Worm (Caenorhabditis elegans) whole organism, late embryonic: Measurements from ENCODE around the gene C07A12.18.

ENCODE experiments used
- Y22D7AL.16 ChIP-seq: sonication (generic microtip); optimal IDR thresholded peaks from 2 replicates; lab custom pipeline; 2016; ENCODE audit warnings: missing genetic modification characterization, missing compliant biosample characterization
- ama-1 ChIP-seq: fragments of 150-350 bp; optimal IDR thresholded peaks from 2 replicates; lab custom pipeline; 2014
- ceh-22 ChIP-seq: sonication (generic microtip); optimal IDR thresholded peaks from 2 replicates; lab custom pipeline; 2017; ENCODE audit warnings: missing biosample characterization, missing genetic modification characterization
- ceh-34 ChIP-seq: sonication (generic microtip); optimal IDR thresholded peaks from 2 replicates; lab custom pipeline; 2016; ENCODE audit warnings: mild to moderate bottlenecking, missing genetic modification characterization, missing compliant biosample characterization
- nhr-11 ChIP-seq: fragments of 150-350 bp; optimal IDR thresholded peaks from 2 replicates; lab custom pipeline; 2014; ENCODE audit warnings: missing biosample characterization, missing genetic modification characterization
- npax-4 ChIP-seq: sonication (generic microtip); optimal IDR thresholded peaks from 2 replicates; lab custom pipeline; 2016; ENCODE audit warnings: missing genetic modification characterization, missing compliant biosample characterization
- pha-4 ChIP-seq: fragments of 150-350 bp; optimal IDR thresholded peaks from 2 replicates; lab custom pipeline; 2018; ENCODE audit warnings: missing biosample characterization, missing genetic modification reagents, missing genetic modification characterization
- sdc-2 ChIP-seq: sonication (generic microtip); optimal IDR thresholded peaks from 2 replicates; lab custom pipeline; 2016; ENCODE audit warnings: missing genotype, missing genetic modification characterization, missing compliant biosample characterization
- sox-2 ChIP-seq: fragments of 200-800 bp; sonication (Bioruptor generic); IDR thresholded peaks from 2 replicates; pipeline ENCODE4 v1.3.6; 2022; ENCODE audit warnings: missing genetic modification reagents, missing genetic modification characterization, missing compliant biosample characterization
- tbx-2 ChIP-seq: sonication (generic microtip); optimal IDR thresholded peaks from 2 replicates; lab custom pipeline; 2016; ENCODE audit warnings: missing genetic modification characterization, missing compliant biosample characterization
- unc-42 ChIP-seq: sonication (generic microtip); optimal IDR thresholded peaks from 2 replicates; lab custom pipeline; 2016; ENCODE audit warnings: missing genotype, missing genetic modification characterization, missing compliant biosample characterization
- zip-5 ChIP-seq: sonication (generic microtip); optimal IDR thresholded peaks from 2 replicates; lab custom pipeline; 2016; ENCODE audit warnings: missing genetic modification characterization, missing compliant biosample characterization

DNA sequence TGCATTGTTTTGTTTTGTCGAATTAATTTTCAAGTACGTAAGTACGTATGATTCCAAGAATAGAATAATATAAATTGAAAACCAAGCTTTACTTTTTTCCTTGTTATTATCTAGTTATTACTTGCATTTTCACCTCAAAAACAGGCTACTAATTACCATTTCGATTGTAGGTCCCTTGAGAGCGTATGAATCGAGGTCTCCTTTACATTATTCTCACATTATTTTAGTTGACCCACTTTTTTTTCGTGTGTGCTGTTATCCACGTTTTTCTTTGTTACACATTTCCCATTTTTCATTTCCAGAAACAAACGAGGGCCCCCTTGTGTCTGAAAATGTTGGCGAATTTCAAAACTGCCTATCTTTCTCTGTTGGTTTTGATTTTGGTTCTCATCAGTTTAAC is 12.2 kb upstream of the C07A12.18 start, which contains the start of gene C05E11.6:
- no peak for TF ChIP-seq ceh-22 (tag; lab: Kevin White, UChicago)
- no peak for TF ChIP-seq ceh-34 (tag; lab: Kevin White, UChicago)
- TF ChIP-seq pha-4: no peak
- no peak for TF ChIP-seq nhr-11
- TF ChIP-seq Y22D7AL.16 (tag; lab: Kevin White, UChicago): no peak
- TF ChIP-seq unc-42 (tag; lab: Kevin White, UChicago): no peak
- no peak for TF ChIP-seq ama-1
- no peak for TF ChIP-seq npax-4 (tag; lab: Kevin White, UChicago)
- TF ChIP-seq sdc-2 (tag; lab: Kevin White, UChicago): no peak
- no peak for TF ChIP-seq zip-5 (tag; lab: Kevin White, UChicago)
- TF ChIP-seq tbx-2 (tag; lab: Kevin White, UChicago): no peak
- no peak for TF ChIP-seq sox-2 (GFP tag; lab: Robert Waterston, UW)
